Fruit fly (Drosophila melanogaster) whole organism, embryonic: ENCODE results near the gene CG5235.
A peak's percentile ranks its signal among the peaks of the same experiment; 100 is the strongest.

Experiments used
- Bgb ChIP-seq: fragments of 200-800 bp; sonication (Bioruptor generic); IDR thresholded peaks from 2 replicates; pipeline ENCODE4 v1.3.6; 2022; ENCODE audit warnings: missing biosample characterization, missing genetic modification characterization; ENCODE audit not compliant: partially characterized antibody
- CG10267 ChIP-seq: fragments of 200-800 bp; sonication (Bioruptor generic); optimal IDR thresholded peaks from 2 replicates; lab custom pipeline; 2018; ENCODE audit warnings: missing biosample characterization, mild to moderate bottlenecking, missing genetic modification characterization, moderate library complexity
- CG10366 ChIP-seq: fragments of 200-800 bp; sonication (Bioruptor generic); IDR thresholded peaks from 2 replicates; pipeline ENCODE4 v1.3.6; 2022; ENCODE audit warnings: missing biosample characterization, missing genetic modification characterization
- CG11695 ChIP-seq: fragments of 200-800 bp; sonication (Bioruptor generic); IDR thresholded peaks from 3 replicates; pipeline ENCODE4 v1.3.6; 2022; ENCODE audit warnings: missing biosample characterization, missing genetic modification characterization
- CG12236 ChIP-seq: fragments of 200-800 bp; sonication (Bioruptor generic); optimal IDR thresholded peaks from 2 replicates; lab custom pipeline; 2016; ENCODE audit warnings: missing biosample characterization, missing genetic modification characterization
- CG12744 ChIP-seq: fragments of 200-800 bp; sonication (Bioruptor generic); optimal IDR thresholded peaks from 2 replicates; lab custom pipeline; 2016; ENCODE audit warnings: missing biosample characterization, missing genetic modification characterization
- CG13287 ChIP-seq: fragments of 200-800 bp; sonication (Bioruptor generic); IDR thresholded peaks from 2 replicates; pipeline ENCODE4 v1.3.6; 2022; ENCODE audit warnings: missing biosample characterization, missing genetic modification characterization; ENCODE audit not compliant: partially characterized antibody
- CG14710 ChIP-seq: fragments of 200-800 bp; sonication (Bioruptor generic); optimal IDR thresholded peaks from 3 replicates; lab custom pipeline; 2019; ENCODE audit warnings: missing biosample characterization, mild to moderate bottlenecking, missing genetic modification characterization, moderate library complexity
- CG15514 ChIP-seq: fragments of 200-800 bp; sonication (Bioruptor generic); optimal IDR thresholded peaks from 3 replicates; lab custom pipeline; 2017; ENCODE audit warnings: missing biosample characterization, missing genetic modification characterization, mild to moderate bottlenecking, moderate library complexity, missing genetic modification reagents
- CG15601 ChIP-seq: fragments of 200-800 bp; sonication (Bioruptor generic); optimal IDR thresholded peaks from 3 replicates; lab custom pipeline; 2019; ENCODE audit warnings: missing biosample characterization, mild to moderate bottlenecking, missing genetic modification characterization, moderate library complexity
- CG17385 ChIP-seq: fragments of 200-800 bp; sonication (Bioruptor generic); optimal IDR thresholded peaks from 3 replicates; lab custom pipeline; 2018; ENCODE audit warnings: missing biosample characterization, mild to moderate bottlenecking, missing genetic modification characterization
- CG17612 ChIP-seq: fragments of 200-800 bp; sonication (Bioruptor generic); IDR thresholded peaks from 2 replicates; pipeline ENCODE4 v1.3.6; 2022; ENCODE audit warnings: missing biosample characterization, missing genetic modification characterization
- CG2116 ChIP-seq: fragments of 200-800 bp; sonication (Bioruptor generic); optimal IDR thresholded peaks from 3 replicates; lab custom pipeline; 2018; ENCODE audit warnings: missing biosample characterization, mild to moderate bottlenecking, missing genetic modification characterization
- CG2202 ChIP-seq: fragments of 200-800 bp; sonication (Bioruptor generic); optimal IDR thresholded peaks from 2 replicates; lab custom pipeline; 2018; ENCODE audit warnings: missing biosample characterization, mild to moderate bottlenecking, missing genetic modification characterization
- CG2678 ChIP-seq: fragments of 200-800 bp; sonication (Bioruptor generic); optimal IDR thresholded peaks from 3 replicates; lab custom pipeline; 2019; ENCODE audit warnings: missing biosample characterization, mild to moderate bottlenecking, missing genetic modification characterization, moderate library complexity
- CG31441 ChIP-seq: fragments of 200-800 bp; sonication (Bioruptor generic); IDR thresholded peaks from 2 replicates; pipeline ENCODE4 v1.3.6; 2022; ENCODE audit warnings: missing biosample characterization, missing genetic modification characterization
- CG6813 ChIP-seq: fragments of 200-800 bp; sonication (Bioruptor generic); optimal IDR thresholded peaks from 2 replicates; lab custom pipeline; 2017; ENCODE audit warnings: missing biosample characterization, missing genetic modification characterization, mild to moderate bottlenecking, moderate library complexity, missing genetic modification reagents
- CHES-1-like ChIP-seq: fragments of 200-800 bp; sonication (Bioruptor generic); optimal IDR thresholded peaks from 2 replicates; lab custom pipeline; 2016; ENCODE audit warnings: missing biosample characterization, missing genetic modification characterization
- CTCF ChIP-seq: fragments of 200-800 bp; sonication (Bioruptor generic); optimal IDR thresholded peaks from 2 replicates; lab custom pipeline; 2017; ENCODE audit warnings: missing biosample characterization, mild to moderate bottlenecking, missing genetic modification characterization, moderate library complexity
- Dfd ChIP-seq, 2 experiments: fragments of >200 bp; optimal IDR thresholded peaks; 2 replicates each; lab custom pipeline; 2017; ENCODE audit warnings: missing biosample characterization in 2 of 2, missing genetic modification characterization in 2 of 2
- Dp ChIP-seq: fragments of 200-800 bp; sonication (Bioruptor generic); optimal IDR thresholded peaks from 2 replicates; lab custom pipeline; 2018; ENCODE audit warnings: missing biosample characterization, mild to moderate bottlenecking, missing genetic modification characterization, moderate library complexity
- Dref ChIP-seq: fragments of 200-800 bp; sonication (Bioruptor generic); IDR thresholded peaks from 2 replicates; pipeline ENCODE4 v1.3.6; 2022; ENCODE audit warnings: missing biosample characterization, missing genetic modification characterization
- E2f1 ChIP-seq: fragments of 200-800 bp; sonication (Bioruptor generic); IDR thresholded peaks from 2 replicates; pipeline ENCODE4 v1.3.6; 2022; ENCODE audit warnings: missing biosample characterization, missing genetic modification characterization
- Ets65A ChIP-seq: fragments of 200-800 bp; sonication (Bioruptor generic); peaks from one replicate; lab custom pipeline; 2016; ENCODE audit warnings: missing biosample characterization, missing genetic modification characterization
- Ets97D ChIP-seq: fragments of 200-800 bp; sonication (Bioruptor generic); optimal IDR thresholded peaks from 3 replicates; lab custom pipeline; 2016; ENCODE audit warnings: missing biosample characterization, missing genetic modification characterization
- Fer1 ChIP-seq: fragments of 200-800 bp; sonication (Bioruptor generic); optimal IDR thresholded peaks from 2 replicates; lab custom pipeline; 2017; ENCODE audit warnings: missing biosample characterization, mild to moderate bottlenecking, missing genetic modification characterization
- H15 ChIP-seq: fragments of 200-800 bp; sonication (Bioruptor generic); IDR thresholded peaks from 3 replicates; pipeline ENCODE4 v1.3.6; 2022; ENCODE audit warnings: missing biosample characterization, missing genetic modification characterization
- Hr78 ChIP-seq, 2 experiments: fragments of 200-800 bp in 1 of 2; fragments of >200 bp in 1 of 2; sonication (Bioruptor generic) in 1 of 2; optimal IDR thresholded peaks; 2 replicates each; lab custom pipeline; 2017 to 2019; ENCODE audit warnings: missing biosample characterization in 2 of 2, missing genetic modification characterization in 2 of 2, mild to moderate bottlenecking in 1 of 2, moderate library complexity in 1 of 2
- NFAT ChIP-seq: fragments of 200-800 bp; sonication (Bioruptor generic); IDR thresholded peaks from 2 replicates; pipeline ENCODE4 v1.3.6; 2022; ENCODE audit warnings: missing biosample characterization, missing genetic modification characterization
- Nf-YC ChIP-seq: fragments of 200-800 bp; optimal IDR thresholded peaks from 3 replicates; lab custom pipeline; 2019; ENCODE audit warnings: missing biosample characterization, mild to moderate bottlenecking, missing genetic modification characterization, moderate library complexity
- Six4 ChIP-seq: fragments of 200-800 bp; sonication (Bioruptor generic); optimal IDR thresholded peaks from 2 replicates; lab custom pipeline; 2016; ENCODE audit warnings: missing biosample characterization, missing genetic modification characterization
- Spps ChIP-seq: fragments of 200-800 bp; sonication (Bioruptor generic); optimal IDR thresholded peaks from 2 replicates; lab custom pipeline; 2018; ENCODE audit warnings: missing biosample characterization, mild to moderate bottlenecking, missing genetic modification characterization
- YL-1 ChIP-seq: fragments of 200-800 bp; sonication (Bioruptor generic); optimal IDR thresholded peaks from 3 replicates; lab custom pipeline; 2017; ENCODE audit warnings: missing biosample characterization, mild to moderate bottlenecking, missing genetic modification characterization
- cad ChIP-seq: fragments of >200 bp; optimal IDR thresholded peaks from 2 replicates; lab custom pipeline; 2017; ENCODE audit warnings: missing biosample characterization, missing genetic modification characterization
- exex ChIP-seq: fragments of 200-800 bp; sonication (Bioruptor generic); optimal IDR thresholded peaks from 4 replicates; lab custom pipeline; 2018; ENCODE audit warnings: missing biosample characterization, mild to moderate bottlenecking, missing genetic modification characterization, moderate library complexity
- fu2 ChIP-seq: fragments of 200-800 bp; sonication (Bioruptor generic); optimal IDR thresholded peaks from 2 replicates; lab custom pipeline; 2016; ENCODE audit warnings: missing biosample characterization, missing genetic modification characterization
- grau ChIP-seq: fragments of 200-800 bp; optimal IDR thresholded peaks from 3 replicates; lab custom pipeline; 2019; ENCODE audit warnings: missing biosample characterization, mild to moderate bottlenecking, missing genetic modification characterization, moderate library complexity
- ham ChIP-seq: fragments of 200-800 bp; sonication (Bioruptor generic); IDR thresholded peaks from 2 replicates; pipeline ENCODE4 v1.3.6; 2022; ENCODE audit warnings: missing biosample characterization, missing genetic modification characterization
- her ChIP-seq: fragments of 200-800 bp; sonication (Bioruptor generic); optimal IDR thresholded peaks from 2 replicates; lab custom pipeline; 2016; ENCODE audit warnings: missing biosample characterization, missing genetic modification characterization
- hkb ChIP-seq, 2 experiments: fragments of 200-800 bp in 1 of 2; fragments of >200 bp in 1 of 2; sonication (Bioruptor generic) in 1 of 2; IDR thresholded peaks in 1 of 2; optimal IDR thresholded peaks in 1 of 2; 2 replicates each; pipeline versions ENCODE4 v1.3.6 to Lab custom; 2017 to 2022; ENCODE audit warnings: missing biosample characterization in 1 of 2, missing genetic modification characterization in 1 of 2
- kay ChIP-seq: fragments of 200-800 bp; sonication (Bioruptor generic); optimal IDR thresholded peaks from 2 replicates; lab custom pipeline; 2016; ENCODE audit warnings: missing biosample characterization, missing genetic modification characterization
- lab ChIP-seq: fragments of 200-800 bp; sonication (Bioruptor generic); optimal IDR thresholded peaks from 3 replicates; lab custom pipeline; 2017; ENCODE audit warnings: missing biosample characterization, missing genetic modification characterization, mild to moderate bottlenecking, moderate library complexity, missing genetic modification reagents
- oc ChIP-seq: fragments of 200-800 bp; sonication (Bioruptor generic); optimal IDR thresholded peaks from 2 replicates; lab custom pipeline; 2018; ENCODE audit warnings: missing biosample characterization, mild to moderate bottlenecking, missing genetic modification characterization, moderate library complexity
- pnt ChIP-seq: fragments of 200-800 bp; sonication (Bioruptor generic); optimal IDR thresholded peaks from 3 replicates; lab custom pipeline; 2016; ENCODE audit warnings: missing biosample characterization, missing genetic modification characterization
- schlank ChIP-seq: fragments of 200-800 bp; sonication (Bioruptor generic); optimal IDR thresholded peaks from 2 replicates; lab custom pipeline; 2018; ENCODE audit warnings: missing biosample characterization, mild to moderate bottlenecking, missing genetic modification characterization
- slbo ChIP-seq: fragments of 200-800 bp; sonication (Bioruptor generic); IDR thresholded peaks from 2 replicates; pipeline ENCODE4 v1.3.6; 2022; ENCODE audit warnings: missing biosample characterization, missing genetic modification characterization
- slou ChIP-seq: fragments of 200-800 bp; sonication (Bioruptor generic); optimal IDR thresholded peaks from 3 replicates; lab custom pipeline; 2016; ENCODE audit warnings: missing biosample characterization, missing genetic modification characterization
- z ChIP-seq: fragments of 200-800 bp; sonication (Bioruptor generic); IDR thresholded peaks from 3 replicates; pipeline ENCODE4 v1.3.6; 2022; ENCODE audit warnings: missing biosample characterization, missing genetic modification characterization

Gene CG5235

dm6 chr3L:16049955-16050886, 40.0 kb downstream of the CG5235 start (continued):
- TF ChIP-seq grau (tag; lab: Kevin White, UChicago), result peak; percentile 9
- TF ChIP-seq her, result no peak
- no peak for TF ChIP-seq H15
- TF ChIP-seq Dp (GFP tag; lab: Kevin White, UChicago), result no peak
- TF ChIP-seq CG2678, result peak; percentile 59
- TF ChIP-seq slbo, result peak; percentile 35; the same call in 1 of the 2 replicates
- TF ChIP-seq CHES-1-like, result peak; percentile 20
- peak; percentile 61 for TF ChIP-seq schlank (tag; lab: Kevin White, UChicago)
- no peak for TF ChIP-seq CG10366
- peak; percentile 1 for TF ChIP-seq oc (tag; lab: Kevin White, UChicago)
- no peak for TF ChIP-seq CG10267
- TF ChIP-seq CG2116 (GFP tag; lab: Kevin White, UChicago), result no peak
- peak; percentile 62 for TF ChIP-seq Fer1 (GFP tag; lab: Kevin White, UChicago)
- no peak for TF ChIP-seq Dref (GFP tag; lab: Robert Waterston, UW)
- TF ChIP-seq Six4 (GFP tag; lab: Kevin White, UChicago), result no peak
- TF ChIP-seq z (GFP tag; lab: Robert Waterston, UW), result 0 out of 3 replicates have a peak, but pooled peaks have one; percentile 17
- peak; percentile 35; the same call in 1 of the 3 replicates for TF ChIP-seq CG11695 (GFP tag; lab: Robert Waterston, UW)
- no peak for TF ChIP-seq ham (GFP tag; lab: Robert Waterston, UW)
- TF ChIP-seq CTCF, result no peak
- TF ChIP-seq E2f1, result peak; percentile 6; the same call in 1 of the 2 replicates
- no peak for TF ChIP-seq CG13287 (GFP tag; lab: Robert Waterston, UW)
- no peak for TF ChIP-seq CG15514
- peak; percentile 44 for TF ChIP-seq Nf-YC
- no peak for TF ChIP-seq kay
- TF ChIP-seq Hr78 (GFP tag; optimal IDR thresholded peaks at IDR 0.05; lab: Kevin White, UChicago), result no peak
- TF ChIP-seq Spps (tag; lab: Kevin White, UChicago), result no peak
- no peak for TF ChIP-seq CG2202 (tag; lab: Kevin White, UChicago)
- TF ChIP-seq CG15601 (tag; lab: Kevin White, UChicago), result peak; percentile 57
- TF ChIP-seq CG12744 (GFP tag; lab: Kevin White, UChicago), result no peak
- TF ChIP-seq cad (GFP tag; lab: Kevin White, UChicago), result no peak
- no peak for TF ChIP-seq Dfd (GFP tag; optimal IDR thresholded peaks at IDR 0.05; lab: Kevin White, UChicago)
- TF ChIP-seq hkb (optimal IDR thresholded peaks at IDR 0.05; lab: Kevin White, UChicago), result no peak
- TF ChIP-seq hkb (GFP tag; IDR thresholded peaks at IDR 0.05; lab: Robert Waterston, UW), result no peak; the same call in 1 of the 2 replicates
- peak; percentile 72 for TF ChIP-seq CG6813 (GFP tag; lab: Kevin White, UChicago)
- no peak for TF ChIP-seq slou (GFP tag; lab: Kevin White, UChicago)
- TF ChIP-seq lab (GFP tag; lab: Kevin White, UChicago), result peak; percentile 85
- peak; percentile 38; the same call in 1 of the 2 replicates for TF ChIP-seq CG31441
- TF ChIP-seq pnt, result no peak
- no peak for TF ChIP-seq fu2 (GFP tag; lab: Kevin White, UChicago)
- TF ChIP-seq CG17612 (GFP tag; lab: Robert Waterston, UW), result 0 out of 2 replicates have a peak, but pooled peaks have one; percentile 10
- no peak for TF ChIP-seq CG12236 (GFP tag; lab: Kevin White, UChicago)
- TF ChIP-seq CG17385 (GFP tag; lab: Kevin White, UChicago), result peak; percentile 34
- no peak for TF ChIP-seq Bgb
- TF ChIP-seq Ets65A, result no peak
- TF ChIP-seq CG14710 (tag; lab: Kevin White, UChicago), result no peak
- TF ChIP-seq Ets97D, result no peak
- peak; percentile 53 for TF ChIP-seq YL-1 (GFP tag; lab: Kevin White, UChicago)
- TF ChIP-seq NFAT (GFP tag; lab: Robert Waterston, UW), result peak; percentile 47; the same call in 1 of the 2 replicates
- TF ChIP-seq exex, result peak; percentile 100
